Worm (Caenorhabditis elegans) whole organism, L4/young adult: ENCODE data around the gene C50E10.2.
"Not testable (repeated sequence)": the region's sequence is repeated elsewhere in the genome, so short reads cannot be mapped to it uniquely, and the experiment has no call there.

ENCODE experiments used
- W03F9.2 ChIP-seq: fragments of 150-350 bp; optimal IDR thresholded peaks from 2 replicates; lab custom pipeline; 2014; ENCODE audit warnings: missing biosample characterization, missing genetic modification characterization
- dao-5 ChIP-seq: sonication (generic microtip); optimal IDR thresholded peaks from 2 replicates; lab custom pipeline; 2016; ENCODE audit warnings: missing genotype, missing genetic modification characterization, moderate library complexity, missing compliant biosample characterization
- him-1 ChIP-seq: sonication (generic microtip); optimal IDR thresholded peaks from 2 replicates; lab custom pipeline; 2016; ENCODE audit warnings: missing genotype, missing genetic modification reagents, missing genetic modification characterization, missing compliant biosample characterization

The C50E10.2 gene

DNA sequence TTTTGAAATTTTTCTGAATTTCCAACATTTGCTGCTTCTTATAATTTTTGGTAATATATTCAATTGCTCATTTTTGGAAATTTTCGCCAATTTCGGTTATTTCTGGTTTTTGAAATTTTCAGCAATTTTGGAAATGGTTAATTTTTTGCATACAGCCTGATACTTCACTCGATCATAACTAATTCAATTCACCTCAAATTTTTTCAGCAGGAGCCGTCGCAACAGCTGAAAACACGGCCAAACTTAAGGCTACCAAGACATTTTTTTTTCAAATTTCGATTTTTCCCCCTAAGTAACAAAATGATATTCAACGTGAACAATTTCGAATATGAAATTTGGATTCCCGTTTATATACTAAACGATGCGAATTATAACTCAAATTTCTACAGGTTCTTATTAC lies 25.9 kb upstream of the C50E10.2 start, which contains the start of gene sre-52:
TSS of gene sre-52 (plus strand) at position 301 of the 400 bp plus-strand sequence.
- TF ChIP-seq dao-5 (tag; lab: Kevin White, UChicago), result no peak
- no peak for TF ChIP-seq W03F9.2 (tag; lab: Kevin White, UChicago)
- no peak for TF ChIP-seq him-1

DNA sequence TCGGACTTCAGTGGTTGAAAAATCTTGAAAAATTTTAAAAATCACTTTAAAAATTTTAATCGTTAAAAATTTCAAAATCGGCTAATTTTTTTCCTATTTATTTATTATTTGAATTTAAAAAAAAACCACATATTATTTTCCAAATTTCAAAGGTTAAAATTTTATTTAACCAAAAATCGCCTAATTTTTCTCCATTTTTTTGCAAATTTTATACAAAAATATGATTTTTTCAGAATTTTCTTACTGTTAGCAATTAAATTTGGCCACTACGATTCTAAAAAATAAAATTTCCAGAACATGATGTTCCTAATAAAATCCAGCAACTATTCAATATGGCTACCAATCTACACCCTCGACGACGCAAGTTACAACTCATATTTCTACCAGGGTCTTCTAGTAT lies 23.1 kb upstream of the C50E10.2 start, which contains the start of gene sre-54:
TSS of gene sre-54 (plus strand) at position 301 of the 400 bp plus-strand sequence.
- no peak for TF ChIP-seq dao-5 (tag; lab: Kevin White, UChicago)

DNA sequence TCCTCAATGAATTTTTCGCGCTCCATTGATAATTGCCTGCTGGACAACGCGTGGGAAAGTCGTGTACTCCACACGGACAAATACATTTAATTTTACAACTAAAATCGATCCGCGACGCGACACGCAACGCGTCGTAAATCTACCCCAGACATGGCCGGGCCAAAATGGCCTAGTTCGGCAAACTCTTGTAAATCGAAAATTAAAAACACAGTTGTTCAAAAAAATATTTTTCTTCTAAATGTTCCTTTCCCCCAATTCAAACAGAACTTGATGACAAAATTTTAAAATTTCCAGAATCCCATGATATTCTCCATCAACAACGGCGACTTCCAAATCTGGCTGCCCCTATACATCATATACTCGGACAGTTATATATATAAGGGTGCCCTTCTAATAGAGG lies 19.5 kb upstream of the C50E10.2 start, which contains the start of gene sre-55:
TSS of gene sre-55 (plus strand) at position 301 of the 400 bp plus-strand sequence.
- TF ChIP-seq dao-5 (tag; lab: Kevin White, UChicago), result no peak
- TF ChIP-seq him-1, result no peak
- TF ChIP-seq W03F9.2 (tag; lab: Kevin White, UChicago), result no peak

- TF ChIP-seq W03F9.2 (tag; lab: Kevin White, UChicago), result no peak
- TF ChIP-seq him-1, result no peak
- TF ChIP-seq dao-5 (tag; lab: Kevin White, UChicago), result no peak
These were observed 14.6 kb upstream of the C50E10.2 start, which contains the start of gene sre-56 for ce11 chrII:12324159-12324558. TSS of gene sre-56 (plus strand) at chrII:12324459.

DNA sequence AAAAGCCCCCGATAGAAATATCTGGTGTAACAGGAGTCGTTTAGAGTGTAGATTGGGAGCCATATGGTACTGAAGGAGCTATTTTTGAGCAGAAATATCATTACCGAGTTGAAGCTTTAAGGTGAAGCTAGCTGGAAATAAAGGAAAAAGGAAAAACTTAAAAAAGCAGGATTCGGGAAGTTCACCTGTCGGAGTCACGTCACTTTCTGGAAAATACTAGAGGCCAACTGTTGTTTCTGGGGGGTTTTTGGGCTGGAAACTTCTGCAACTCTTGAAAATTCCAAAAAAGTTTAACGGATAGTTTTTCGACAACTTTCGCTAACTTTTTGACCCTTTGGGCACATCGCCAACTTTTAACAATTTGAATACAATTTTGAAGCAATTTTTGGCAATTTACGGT lies 13.8 kb upstream of the C50E10.2 start, which contains the start of gene sre-53:
TSS of gene sre-53 (minus strand) at position 101 of the 400 bp plus-strand sequence.
- TF ChIP-seq W03F9.2 (tag; lab: Kevin White, UChicago), result no peak
- no peak for TF ChIP-seq him-1
- TF ChIP-seq dao-5 (tag; lab: Kevin White, UChicago), result no peak

- TF ChIP-seq dao-5 (tag; lab: Kevin White, UChicago); him-1; W03F9.2 (tag; lab: Kevin White, UChicago): not testable (repeated sequence)
These were observed 9.0 kb upstream of the C50E10.2 start, which contains the start of gene sre-49 for ce11 chrII:12318541-12318940. TSS of gene sre-49 (plus strand) at chrII:12318841.

DNA sequence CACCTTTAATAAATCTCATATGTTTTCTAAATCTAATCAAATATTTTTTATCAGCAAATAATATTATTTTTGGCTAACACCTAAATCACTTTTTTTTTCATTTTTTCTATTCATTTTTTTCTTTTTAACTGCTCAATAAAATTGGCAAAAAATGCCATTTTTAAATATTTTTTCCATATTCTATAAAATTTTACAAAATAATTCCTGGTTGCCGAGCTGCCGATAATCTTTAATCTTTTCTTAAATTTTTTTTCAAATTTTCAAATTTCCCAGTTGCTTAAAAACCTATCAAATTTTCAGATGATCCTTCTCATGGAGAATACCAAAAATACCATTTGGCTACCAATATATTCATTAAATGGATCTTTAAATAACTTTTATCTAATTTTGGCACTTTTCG lies 2.0 kb upstream of the C50E10.2 start, which contains the start of gene sre-51:
TSS of gene sre-51 (plus strand) at position 301 of the 400 bp plus-strand sequence.
- TF ChIP-seq him-1 (no peak), dao-5 (tag; lab: Kevin White, UChicago) (no peak), W03F9.2 (tag; lab: Kevin White, UChicago) (no peak)

DNA sequence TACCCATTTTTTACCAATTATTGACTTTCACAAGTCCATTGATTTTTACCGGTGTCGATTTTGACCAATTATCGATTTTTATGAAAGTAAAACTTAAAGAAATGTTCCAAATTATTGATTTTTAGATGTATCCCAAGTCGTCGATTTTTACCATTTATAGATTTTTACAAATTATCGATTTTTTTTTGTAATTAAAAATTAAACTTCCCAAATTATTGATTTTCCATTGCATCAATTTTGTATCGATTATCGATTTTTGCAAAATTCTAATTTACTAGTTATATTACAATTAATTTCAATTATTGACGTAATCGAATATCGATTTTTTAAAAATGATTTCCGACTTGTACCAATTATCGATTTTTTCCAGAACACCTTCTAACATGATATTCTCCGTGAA lies 6.4 kb downstream of the C50E10.2 start, which contains the start of gene sre-50:
TSS of gene sre-50 (plus strand) at position 384 of the 400 bp plus-strand sequence.
- no peak for TF ChIP-seq dao-5 (tag; lab: Kevin White, UChicago)
- TF ChIP-seq him-1, result no peak
- no peak for TF ChIP-seq W03F9.2 (tag; lab: Kevin White, UChicago)

- TF ChIP-seq dao-5 (tag; lab: Kevin White, UChicago) (no peak), him-1 (no peak), W03F9.2 (tag; lab: Kevin White, UChicago) (no peak)
These were observed 7.2 kb downstream of the C50E10.2 start, which contains the start of gene C50E10.1 for ce11 chrII:12302354-12302753. TSS of gene C50E10.1 (minus strand) at chrII:12302454.

DNA sequence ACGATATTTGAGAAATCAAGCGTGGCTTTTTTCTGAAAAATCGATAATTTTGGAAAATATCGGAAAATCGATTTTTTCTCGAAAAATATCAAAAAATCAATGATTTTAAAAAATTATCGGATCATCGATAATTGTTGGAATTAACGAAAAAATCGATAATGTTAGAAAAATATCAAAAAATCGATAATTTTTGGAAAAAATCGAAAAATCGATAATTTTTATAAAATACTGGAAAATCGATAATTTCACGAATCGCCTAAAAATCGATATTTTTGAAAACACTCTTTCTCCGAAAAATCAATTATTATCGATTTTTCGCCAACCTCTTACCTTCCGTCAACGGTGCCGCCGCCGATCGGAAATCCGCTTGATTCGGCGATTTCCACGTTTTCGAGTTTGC lies 8.3 kb downstream of the C50E10.2 start:
- TF ChIP-seq him-1, result no peak

DNA sequence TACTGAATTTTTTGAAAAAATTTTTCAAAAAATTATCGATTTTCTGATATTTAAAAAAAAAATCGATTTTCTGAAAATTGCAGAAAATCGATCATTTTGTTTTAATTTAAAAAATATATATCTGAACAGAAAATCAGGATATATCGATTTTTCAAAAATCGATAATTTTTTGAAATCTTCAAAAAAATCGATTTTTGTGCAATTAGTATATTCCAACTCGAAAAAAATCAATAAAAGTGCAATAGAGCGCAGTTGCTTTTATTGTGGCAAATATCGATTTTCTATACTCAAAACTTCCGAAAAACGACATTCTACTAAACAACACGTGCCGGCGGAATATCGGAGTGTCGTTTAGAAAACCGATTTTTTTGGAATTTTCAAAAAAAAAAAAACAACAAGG lies 8.8 kb downstream of the C50E10.2 start:
- no peak for TF ChIP-seq him-1
- TF ChIP-seq dao-5 (tag; lab: Kevin White, UChicago), result no peak

- no peak for TF ChIP-seq dao-5 (tag; lab: Kevin White, UChicago)
- TF ChIP-seq him-1, result no peak
- no peak for TF ChIP-seq W03F9.2 (tag; lab: Kevin White, UChicago)
These were observed 12.9 kb downstream of the C50E10.2 start for ce11 chrII:12296591-12296990.

DNA sequence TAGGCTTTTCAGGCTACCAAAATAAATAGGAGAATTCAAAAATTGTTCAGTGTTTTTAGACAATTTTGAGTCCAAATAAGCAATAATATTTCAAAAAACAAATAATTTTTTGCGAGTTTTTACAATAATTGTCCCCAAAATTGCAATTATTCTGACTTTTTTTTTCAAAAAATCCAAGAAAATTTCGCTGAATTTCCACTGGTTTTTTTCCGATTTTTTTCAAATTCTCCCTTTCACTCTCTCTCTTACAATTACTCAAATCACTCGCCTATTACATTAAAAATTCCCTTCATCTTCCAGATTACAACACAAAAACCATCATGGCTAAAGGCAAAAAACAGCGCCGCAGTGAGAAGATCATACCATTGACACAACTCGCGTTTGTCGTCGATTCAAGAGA lies 20.4 kb downstream of the C50E10.2 start, which contains the start of gene Y57A10A.31:
TSS of gene Y57A10A.31 (plus strand) at position 301 of the 400 bp plus-strand sequence.
- TF ChIP-seq W03F9.2 (tag; lab: Kevin White, UChicago) (no peak), dao-5 (tag; lab: Kevin White, UChicago) (no peak), him-1 (no peak)

- no peak for TF ChIP-seq dao-5 (tag; lab: Kevin White, UChicago)
These were observed 25.5 kb downstream of the C50E10.2 start for ce11 chrII:12284045-12284444.

DNA sequence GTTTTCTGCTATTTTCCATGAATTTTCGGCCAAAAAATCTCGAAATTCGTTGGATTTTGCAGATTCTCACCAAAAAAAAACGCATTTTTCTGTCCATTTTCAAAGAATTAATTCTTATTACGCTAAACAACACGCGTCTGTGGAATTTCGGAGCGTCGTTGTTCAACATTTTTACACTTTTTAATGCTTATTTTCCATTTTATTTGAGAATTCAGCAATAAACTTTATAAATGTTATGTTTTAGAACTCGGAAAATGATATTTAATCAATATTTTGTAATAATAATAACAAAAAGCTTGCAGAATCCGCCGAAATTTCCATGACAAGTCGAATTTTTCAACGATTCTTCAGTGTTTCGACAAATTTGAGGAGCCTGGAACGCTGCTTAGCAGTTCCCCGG lies 29.2 kb downstream of the C50E10.2 start, which contains the start of gene ife-5:
TSS of gene ife-5 (plus strand) at position 301 of the 400 bp plus-strand sequence.
- TF ChIP-seq dao-5 (tag; lab: Kevin White, UChicago) (no peak), W03F9.2 (tag; lab: Kevin White, UChicago) (no peak), him-1 (no peak)
